Worm (Caenorhabditis elegans) whole organism, L4 larva: Measurements from ENCODE around the gene C01G12.13.

Experiments used
- F26F4.8 ChIP-seq: fragments of 200-800 bp; sonication (Bioruptor generic); conservative IDR thresholded peaks from 2 replicates; pipeline ENCODE4 v1.3.6; 2022; ENCODE audit warnings: missing genetic modification characterization, missing compliant biosample characterization
- F44E2.7 ChIP-seq: fragments of 200-800 bp; sonication (Bioruptor generic); IDR thresholded peaks from 2 replicates; pipeline ENCODE4 v2.1.2; 2022; ENCODE audit warnings: missing genetic modification characterization, missing compliant biosample characterization
- T20F7.1 ChIP-seq: fragments of 200-800 bp; sonication (Bioruptor generic); optimal IDR thresholded peaks from 2 replicates; lab custom pipeline; 2018; ENCODE audit warnings: mild to moderate bottlenecking, missing genetic modification characterization, missing compliant biosample characterization
- T26A8.4 ChIP-seq: fragments of 200-800 bp; sonication (Bioruptor generic); IDR thresholded peaks from 2 replicates; pipeline ENCODE4 v1.3.6; 2022; ENCODE audit warnings: missing genetic modification characterization, missing compliant biosample characterization
- Y105C5A.15 ChIP-seq: fragments of 200-800 bp; sonication (Bioruptor generic); IDR thresholded peaks from 2 replicates; pipeline ENCODE4 v1.3.6; 2022; ENCODE audit warnings: missing genetic modification characterization, missing compliant biosample characterization
- Y5F2A.4 ChIP-seq: fragments of 200-800 bp; sonication (Bioruptor generic); optimal IDR thresholded peaks from 2 replicates; lab custom pipeline; 2018; ENCODE audit warnings: mild to moderate bottlenecking, missing genetic modification characterization, missing compliant biosample characterization
- ZK546.5 ChIP-seq, 2 experiments: sonication (generic microtip); optimal IDR thresholded peaks; 2 replicates each; lab custom pipeline; 2017; ENCODE audit warnings: missing biosample characterization in 2 of 2, missing genetic modification characterization in 2 of 2
- aha-1 ChIP-seq: fragments of 150-350 bp; peaks from one replicate; lab custom pipeline; 2014; ENCODE audit warnings: missing biosample characterization, missing genetic modification characterization
- ama-1 ChIP-seq: fragments of 150-350 bp; optimal IDR thresholded peaks from 2 replicates; lab custom pipeline; 2014; ENCODE audit warnings: inconsistent platforms, mixed read lengths
- attf-4 ChIP-seq: sonication (generic microtip); optimal IDR thresholded peaks from 3 replicates; lab custom pipeline; 2017; ENCODE audit warnings: missing biosample characterization, missing genetic modification characterization
- ceh-44 ChIP-seq: fragments of 200-800 bp; sonication (Bioruptor generic); IDR thresholded peaks from 2 replicates; pipeline ENCODE4 v1.3.6; 2022; ENCODE audit warnings: missing genetic modification reagents, missing genetic modification characterization, missing compliant biosample characterization
- ces-1 ChIP-seq: fragments of 150-350 bp; sonication (generic microtip); optimal IDR thresholded peaks from 4 replicates; lab custom pipeline; 2014; ENCODE audit warnings: missing biosample characterization, missing genetic modification reagents, missing genetic modification characterization
- cey-2 ChIP-seq: sonication (generic microtip); optimal IDR thresholded peaks from 3 replicates; lab custom pipeline; 2017; ENCODE audit warnings: missing genetic modification characterization, mild to moderate bottlenecking, missing compliant biosample characterization, antibody characterized with exemption, borderline replicate concordance; ENCODE audit not compliant: insufficient read depth
- daf-16 ChIP-seq, 3 experiments: sonication (generic microtip); optimal IDR thresholded peaks; 2 replicates each; lab custom pipeline; 2016 to 2017; ENCODE audit warnings: missing genetic modification characterization in 3 of 3, missing genetic modification reagents in 3 of 3, mild to moderate bottlenecking in 2 of 3, missing compliant biosample characterization in 2 of 3, missing biosample characterization in 1 of 3, moderate library complexity in 1 of 3
- dmd-6 ChIP-seq: fragments of 200-800 bp; sonication (Bioruptor generic); IDR thresholded peaks from 2 replicates; pipeline ENCODE4 v1.3.6; 2022; ENCODE audit warnings: missing genetic modification reagents, missing genetic modification characterization, missing compliant biosample characterization
- dmd-8 ChIP-seq: fragments of 200-800 bp; sonication (Bioruptor generic); IDR thresholded peaks from 2 replicates; pipeline ENCODE4 v1.3.6; 2022; ENCODE audit warnings: missing genetic modification characterization, missing compliant biosample characterization
- dpl-1 ChIP-seq: fragments of 150-350 bp; optimal IDR thresholded peaks from 2 replicates; lab custom pipeline; 2014; ENCODE audit warnings: missing biosample characterization, missing genetic modification reagents, missing genetic modification characterization
- duxl-1 ChIP-seq: sonication (generic microtip); optimal IDR thresholded peaks from 2 replicates; lab custom pipeline; 2016; ENCODE audit warnings: mild to moderate bottlenecking, missing genetic modification characterization, moderate library complexity, missing compliant biosample characterization; ENCODE audit not compliant: poor library complexity
- dve-1 ChIP-seq: sonication (generic microtip); optimal IDR thresholded peaks from 2 replicates; lab custom pipeline; 2017; ENCODE audit warnings: antibody characterized with exemption, mild to moderate bottlenecking, missing genetic modification characterization, missing compliant biosample characterization; ENCODE audit not compliant: insufficient read depth
- egl-27 ChIP-seq: sonication (generic microtip); optimal IDR thresholded peaks from 3 replicates; lab custom pipeline; 2017; ENCODE audit warnings: missing biosample characterization, missing genetic modification reagents, missing genetic modification characterization
- egl-43 ChIP-seq: fragments of 200-800 bp; sonication (Bioruptor generic); IDR thresholded peaks from 2 replicates; pipeline ENCODE4 v1.3.6; 2022; ENCODE audit warnings: missing genetic modification reagents, missing genetic modification characterization, missing compliant biosample characterization
- fkh-10 ChIP-seq: fragments of 150-350 bp; optimal IDR thresholded peaks from 2 replicates; lab custom pipeline; 2014; ENCODE audit warnings: missing biosample characterization, missing genetic modification reagents, missing genetic modification characterization
- fos-1 ChIP-seq: fragments of 150-350 bp; optimal IDR thresholded peaks from 2 replicates; lab custom pipeline; 2014; ENCODE audit warnings: missing biosample characterization, missing genetic modification characterization
- hmg-1.1 ChIP-seq: fragments of 200-800 bp; sonication (Bioruptor generic); IDR thresholded peaks from 2 replicates; pipeline ENCODE4 v1.3.6; 2022; ENCODE audit warnings: missing genetic modification reagents, missing genetic modification characterization, missing compliant biosample characterization
- madf-5 ChIP-seq, 2 experiments: fragments of 200-800 bp; sonication (Bioruptor generic); IDR thresholded peaks; 2 replicates each; pipeline ENCODE4 v1.3.6; 2022; ENCODE audit warnings: missing compliant biosample characterization in 2 of 2, missing genetic modification characterization in 2 of 2
- madf-9 ChIP-seq: fragments of 200-800 bp; sonication (Bioruptor generic); conservative IDR thresholded peaks from 2 replicates; pipeline ENCODE4 v1.3.6; 2022; ENCODE audit warnings: missing genetic modification reagents, missing genetic modification characterization, missing compliant biosample characterization
- mdl-1 ChIP-seq, 2 experiments: fragments of 150-350 bp in 1 of 2; sonication (generic microtip) in 1 of 2; optimal IDR thresholded peaks; 2 replicates each; lab custom pipeline; 2014 to 2017; ENCODE audit warnings: missing biosample characterization in 2 of 2, missing genetic modification characterization in 2 of 2
- mes-2 ChIP-seq: sonication (generic microtip); optimal IDR thresholded peaks from 2 replicates; lab custom pipeline; 2016; ENCODE audit warnings: missing genotype, mild to moderate bottlenecking, missing genetic modification characterization, missing compliant biosample characterization; ENCODE audit not compliant: poor library complexity, severe bottlenecking
- mxl-2 ChIP-seq: fragments of 200-800 bp; sonication (Bioruptor generic); conservative IDR thresholded peaks from 2 replicates; pipeline ENCODE4 v1.3.6; 2022; ENCODE audit warnings: missing genetic modification reagents, missing genetic modification characterization, missing compliant biosample characterization
- nhr-28 ChIP-seq: fragments of 150-350 bp; optimal IDR thresholded peaks from 2 replicates; lab custom pipeline; 2014; ENCODE audit warnings: missing biosample characterization, missing genetic modification characterization
- nhr-41 ChIP-seq: fragments of 200-800 bp; sonication (Bioruptor generic); IDR thresholded peaks from 2 replicates; pipeline ENCODE4 v1.3.6; 2022; ENCODE audit warnings: missing genetic modification reagents, missing genetic modification characterization, missing compliant biosample characterization
- nhr-42 ChIP-seq: fragments of 200-800 bp; sonication (Bioruptor generic); IDR thresholded peaks from 2 replicates; pipeline ENCODE4 v1.3.6; 2022; ENCODE audit warnings: missing genetic modification characterization, missing compliant biosample characterization
- nhr-6 ChIP-seq: fragments of 150-350 bp; optimal IDR thresholded peaks from 2 replicates; lab custom pipeline; 2014; ENCODE audit warnings: missing biosample characterization, missing genetic modification characterization
- nhr-77 ChIP-seq: fragments of 150-350 bp; optimal IDR thresholded peaks from 2 replicates; lab custom pipeline; 2014; ENCODE audit warnings: missing biosample characterization, missing genetic modification characterization
- pha-4 ChIP-seq, 2 experiments: fragments of 150-350 bp in 1 of 2; fragments of 200-800 bp in 1 of 2; sonication (Bioruptor generic) in 1 of 2; IDR thresholded peaks in 1 of 2; optimal IDR thresholded peaks in 1 of 2; 2 replicates each; pipeline versions ENCODE4 v1.3.6 to Lab custom; 2014 to 2022; ENCODE audit warnings: missing genetic modification characterization in 2 of 2, missing genetic modification reagents in 2 of 2, missing biosample characterization in 1 of 2, missing compliant biosample characterization in 1 of 2
- spr-3 ChIP-seq: fragments of 200-800 bp; sonication (Bioruptor generic); optimal IDR thresholded peaks from 2 replicates; lab custom pipeline; 2018; ENCODE audit warnings: mild to moderate bottlenecking, missing genetic modification characterization, missing compliant biosample characterization
- unc-39 ChIP-seq: sonication (generic microtip); optimal IDR thresholded peaks from 2 replicates; lab custom pipeline; 2017; ENCODE audit warnings: missing biosample characterization, missing genetic modification characterization
- unc-62 ChIP-seq, 3 experiments: fragments of 150-350 bp in 1 of 3; sonication (generic microtip); optimal IDR thresholded peaks in 2 of 3; peaks in 1 of 3; 1 replicate in 1 of 3; 2 replicates in 2 of 3; lab custom pipeline; 2014 to 2017; ENCODE audit warnings: missing biosample characterization in 3 of 3, missing genetic modification characterization in 3 of 3, missing genetic modification reagents in 3 of 3, missing genotype in 1 of 3

The C01G12.13 gene

ce11 chrII:14605479-14605878 lies 28.9 kb downstream of the C01G12.13 start, which contains the start of gene F19H8.2:
Gene F19H8.2, minus strand, starts transcription at chrII:14605869.
- TF ChIP-seq nhr-6 (tag; lab: Kevin White, UChicago) (peak; percentile 4), ZK546.5 (tag; optimal IDR thresholded peaks at IDR 0.05; lab: Kevin White, UChicago) (no peak), unc-62 (GFP tag; optimal IDR thresholded peaks at IDR 0.05 in 1 of 2; lab: Kevin White, UChicago) (peak in 1 of 2 experiments; percentile 1), unc-62 (tag; optimal IDR thresholded peaks at IDR 0.05; lab: Kevin White, UChicago) (no peak), F26F4.8 (no peak), daf-16 (GFP tag; optimal IDR thresholded peaks at IDR 0.05; lab: Kevin White, UChicago) (no peak), daf-16 (tag; optimal IDR thresholded peaks at IDR 0.05; lab: Kevin White, UChicago) (peak; percentile 19), aha-1 (tag; lab: Kevin White, UChicago) (peak; percentile 66)

DNA sequence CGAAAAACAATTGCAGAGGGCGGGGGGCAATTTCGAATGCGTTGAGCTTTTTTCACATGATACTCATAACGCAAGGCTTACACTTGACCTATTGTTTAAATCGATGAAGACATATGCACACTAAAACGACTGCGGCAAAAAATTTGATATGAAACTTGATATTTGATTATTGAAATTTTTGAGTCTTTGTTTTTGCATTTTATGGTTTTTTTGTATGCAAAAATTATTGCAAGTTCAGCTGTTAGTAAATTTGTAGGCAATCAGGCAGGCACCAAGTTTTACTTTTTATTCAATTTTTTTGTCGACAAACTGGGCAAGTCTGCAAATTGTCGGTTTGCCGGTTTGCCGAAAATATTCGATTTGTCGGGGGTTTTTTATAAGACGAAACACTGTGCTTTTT lies 29.6 kb downstream of the C01G12.13 start, which contains the start of gene arl-3:
TSS of gene arl-3 (plus strand) at position 301 of the 400 bp plus-strand sequence.
- TF ChIP-seq ceh-44 (GFP tag; lab: Robert Waterston, UW), result no peak
- no peak for TF ChIP-seq dve-1
- TF ChIP-seq fkh-10 (GFP tag; lab: Kevin White, UChicago), result no peak
- TF ChIP-seq hmg-1.1, result no peak
- no peak for TF ChIP-seq daf-16 (GFP tag; optimal IDR thresholded peaks at IDR 0.05; lab: Kevin White, UChicago)
- no peak for TF ChIP-seq daf-16 (tag; optimal IDR thresholded peaks at IDR 0.05; lab: Kevin White, UChicago)
- no peak for TF ChIP-seq mxl-2 (GFP tag; lab: Robert Waterston, UW)

DNA sequence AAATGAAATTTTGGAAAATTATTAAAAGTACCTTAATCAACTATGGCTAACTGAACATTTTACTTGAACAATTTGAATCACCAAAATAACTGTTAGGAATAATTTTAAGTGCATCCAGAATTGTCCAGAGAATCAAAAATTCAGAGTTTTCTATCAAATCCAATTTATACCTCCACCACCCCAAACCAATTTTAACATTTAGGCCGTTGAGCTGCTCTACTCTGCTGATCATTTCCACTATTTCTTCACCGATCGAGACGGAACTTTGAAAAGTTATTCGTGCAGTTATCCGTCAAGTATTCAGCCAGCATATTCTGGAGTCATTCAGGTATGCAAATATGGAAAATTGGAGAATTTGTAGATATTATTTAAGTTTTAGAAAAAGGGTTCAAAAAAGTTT lies 32.0 kb downstream of the C01G12.13 start:
- TF ChIP-seq fos-1, result no peak
- TF ChIP-seq attf-4, result no peak
- no peak for TF ChIP-seq ces-1 (GFP tag; lab: Kevin White, UChicago)
- TF ChIP-seq nhr-28 (tag; lab: Kevin White, UChicago), result no peak
- TF ChIP-seq nhr-77 (tag; lab: Kevin White, UChicago), result no peak
- no peak for TF ChIP-seq dpl-1 (GFP tag; lab: Kevin White, UChicago)
- TF ChIP-seq hmg-1.1, result no peak
- no peak for TF ChIP-seq T20F7.1 (GFP tag; lab: Kevin White, UChicago)
- TF ChIP-seq ama-1 (lab: Kevin White, UChicago), result peak; percentile 79
- TF ChIP-seq mes-2, result no peak
- TF ChIP-seq nhr-41, result no peak
- no peak for TF ChIP-seq Y105C5A.15 (GFP tag; lab: Robert Waterston, UW)
- TF ChIP-seq aha-1 (tag; lab: Kevin White, UChicago), result peak; percentile 86
- no peak for TF ChIP-seq spr-3
- no peak for TF ChIP-seq F44E2.7 (GFP tag; lab: Robert Waterston, UW)
- TF ChIP-seq nhr-42 (GFP tag; lab: Robert Waterston, UW), result 0 out of 2 replicates have a peak, but pooled peaks have one; percentile 55
- no peak for TF ChIP-seq egl-43 (GFP tag; lab: Robert Waterston, UW)
- no peak for TF ChIP-seq cey-2 (tag; lab: Kevin White, UChicago)
- TF ChIP-seq egl-27 (tag; lab: Kevin White, UChicago), result no peak
- TF ChIP-seq Y5F2A.4 (GFP tag; lab: Kevin White, UChicago), result no peak
- peak; percentile 6 for TF ChIP-seq nhr-6 (tag; lab: Kevin White, UChicago)
- TF ChIP-seq unc-39, result no peak
- TF ChIP-seq unc-62 (GFP tag; optimal IDR thresholded peaks at IDR 0.05 in 1 of 2; lab: Kevin White, UChicago), result peak in 1 of 2 experiments; percentile 50
- TF ChIP-seq unc-62 (tag; optimal IDR thresholded peaks at IDR 0.05; lab: Kevin White, UChicago), result no peak
- no peak for TF ChIP-seq madf-9 (GFP tag; lab: Robert Waterston, UW)

DNA sequence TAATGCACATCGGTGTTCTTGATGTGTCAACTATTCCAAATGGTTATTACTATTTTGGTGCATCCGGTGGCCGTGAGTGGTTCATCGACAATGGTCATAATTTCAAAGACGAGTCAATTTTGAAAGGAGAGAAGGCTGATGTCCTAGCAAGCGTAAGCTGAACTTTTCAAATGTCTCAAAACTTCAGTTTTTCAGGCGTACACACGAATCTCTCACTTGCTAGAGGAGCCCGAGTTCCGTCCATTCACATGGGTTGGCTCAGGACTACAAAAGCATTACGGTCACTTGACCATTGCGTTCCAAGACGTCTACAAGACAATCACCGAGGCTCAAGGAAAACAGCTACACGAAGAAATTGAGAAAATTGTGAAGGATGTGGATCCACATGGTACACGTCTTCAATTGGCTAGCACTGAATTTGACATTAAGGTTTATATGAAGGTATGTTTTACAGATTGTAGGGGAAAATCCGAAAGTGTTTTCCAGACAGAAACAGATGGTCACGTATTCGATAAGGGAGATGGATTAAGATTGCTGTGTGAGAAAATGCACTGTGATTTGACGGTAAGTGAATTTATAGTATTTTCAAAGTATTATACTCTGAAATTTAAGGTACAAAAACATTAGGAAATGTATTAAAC lies 32.9 kb downstream of the C01G12.13 start:
- TF ChIP-seq T20F7.1 (GFP tag; lab: Kevin White, UChicago) (no peak), pha-4 (GFP tag; IDR thresholded peaks at IDR 0.05; lab: Robert Waterston, UW) (no peak), pha-4 (tag; optimal IDR thresholded peaks at IDR 0.05; lab: Kevin White, UChicago) (no peak), aha-1 (tag; lab: Kevin White, UChicago) (peak; percentile 96), mdl-1 (tag; optimal IDR thresholded peaks at IDR 0.05; lab: Kevin White, UChicago) (no peak), ama-1 (lab: Kevin White, UChicago) (peak; percentile 66), T26A8.4 (GFP tag; lab: Robert Waterston, UW) (0 out of 2 replicates have a peak, but pooled peaks have one; percentile 18), dmd-6 (GFP tag; lab: Robert Waterston, UW) (no peak), madf-5 (GFP tag; IDR thresholded peaks at IDR 0.05; lab: Robert Waterston, UW) (0 out of 4 replicates have a peak, but pooled peaks of 1 of the 2 experiments have one; percentile 54), dmd-8 (GFP tag; lab: Robert Waterston, UW) (0 out of 2 replicates have a peak, but pooled peaks have one; percentile 35), daf-16 (GFP tag; optimal IDR thresholded peaks at IDR 0.05; lab: Kevin White, UChicago) (no peak), daf-16 (tag; optimal IDR thresholded peaks at IDR 0.05; lab: Kevin White, UChicago) (no peak), duxl-1 (tag; lab: Kevin White, UChicago) (no peak)
